Worm (Caenorhabditis elegans): ENCODE results near the gene slfl-4.

- no peak for TF ChIP-seq madf-10 (tag; optimal IDR thresholded peaks at IDR 0.05)
- no peak for TF ChIP-seq mxl-1 (tag; optimal IDR thresholded peaks at IDR 0.05)
- TF ChIP-seq cebp-2 (GFP tag; IDR thresholded peaks at IDR 0.05) = no peak
- no peak for TF ChIP-seq aptf-3 (GFP tag; IDR thresholded peaks at IDR 0.05)
- TF ChIP-seq Y67H2A.10 (GFP tag; conservative IDR thresholded peaks at IDR 0.05) = no peak
- TF ChIP-seq nhr-90 (tag; optimal IDR thresholded peaks at IDR 0.05) = no peak
- TF ChIP-seq B0336.3 (GFP tag; IDR thresholded peaks at IDR 0.05) = no peak
Measured at ce11 chrIV:5277752-5278151, 3.4 kb downstream of the slfl-4 start, which contains the start of gene F36H12.17.
